Fruit fly (Drosophila melanogaster) whole organism, embryonic: Measurements from ENCODE around the gene dlt.
A peak's percentile ranks its signal among the peaks of the same experiment; 100 is the strongest.

ENCODE experiments used
- Atf3 ChIP-seq: fragments of 200-800 bp; sonication (Bioruptor generic); optimal IDR thresholded peaks from 3 replicates; lab custom pipeline; 2016; ENCODE audit warnings: missing biosample characterization, missing genetic modification characterization
- BEAF-32 ChIP-seq: fragments of 200-800 bp; sonication (Bioruptor generic); optimal IDR thresholded peaks from 3 replicates; lab custom pipeline; 2017; ENCODE audit warnings: missing biosample characterization, missing genetic modification characterization, mild to moderate bottlenecking, moderate library complexity, missing genetic modification reagents
- CG10267 ChIP-seq: fragments of 200-800 bp; sonication (Bioruptor generic); optimal IDR thresholded peaks from 2 replicates; lab custom pipeline; 2018; ENCODE audit warnings: missing biosample characterization, mild to moderate bottlenecking, missing genetic modification characterization, moderate library complexity
- CG10462 ChIP-seq: fragments of 200-800 bp; sonication (Bioruptor generic); optimal IDR thresholded peaks from 2 replicates; lab custom pipeline; 2016; ENCODE audit warnings: missing biosample characterization, missing genetic modification characterization
- CG12942 ChIP-seq: fragments of 200-800 bp; sonication (Bioruptor generic); optimal IDR thresholded peaks from 3 replicates; lab custom pipeline; 2016; ENCODE audit warnings: missing biosample characterization, missing genetic modification characterization
- CG13287 ChIP-seq: fragments of 200-800 bp; sonication (Bioruptor generic); IDR thresholded peaks from 2 replicates; pipeline ENCODE4 v1.3.6; 2022; ENCODE audit warnings: missing biosample characterization, missing genetic modification characterization; ENCODE audit not compliant: partially characterized antibody
- CG14710 ChIP-seq: fragments of 200-800 bp; sonication (Bioruptor generic); optimal IDR thresholded peaks from 3 replicates; lab custom pipeline; 2019; ENCODE audit warnings: missing biosample characterization, mild to moderate bottlenecking, missing genetic modification characterization, moderate library complexity
- CG15514 ChIP-seq: fragments of 200-800 bp; sonication (Bioruptor generic); optimal IDR thresholded peaks from 3 replicates; lab custom pipeline; 2017; ENCODE audit warnings: missing biosample characterization, missing genetic modification characterization, mild to moderate bottlenecking, moderate library complexity, missing genetic modification reagents
- CG17829 ChIP-seq: fragments of 200-800 bp; optimal IDR thresholded peaks from 2 replicates; lab custom pipeline; 2019; ENCODE audit warnings: missing biosample characterization, mild to moderate bottlenecking, missing genetic modification characterization, moderate library complexity
- CG2116 ChIP-seq: fragments of 200-800 bp; sonication (Bioruptor generic); optimal IDR thresholded peaks from 3 replicates; lab custom pipeline; 2018; ENCODE audit warnings: missing biosample characterization, mild to moderate bottlenecking, missing genetic modification characterization
- CG34224 ChIP-seq: fragments of 200-800 bp; sonication (Bioruptor generic); IDR thresholded peaks from 3 replicates; pipeline ENCODE4 v1.3.6; 2022; ENCODE audit warnings: missing biosample characterization, missing genetic modification characterization; ENCODE audit not compliant: partially characterized antibody
- CG3847 ChIP-seq: fragments of 200-800 bp; sonication (Bioruptor generic); IDR thresholded peaks from 2 replicates; pipeline ENCODE4 v1.3.6; 2022; ENCODE audit warnings: missing biosample characterization, missing genetic modification characterization
- CG43689 ChIP-seq: fragments of 200-800 bp; sonication (Bioruptor generic); IDR thresholded peaks from 2 replicates; pipeline ENCODE4 v1.3.6; 2022; ENCODE audit warnings: missing biosample characterization, missing genetic modification characterization
- CG5245 ChIP-seq: fragments of 200-800 bp; sonication (Bioruptor generic); optimal IDR thresholded peaks from 3 replicates; lab custom pipeline; 2016; ENCODE audit warnings: missing biosample characterization, missing genetic modification characterization
- CG6254 ChIP-seq: fragments of 200-800 bp; sonication (Bioruptor generic); optimal IDR thresholded peaks from 3 replicates; lab custom pipeline; 2017; ENCODE audit warnings: mild to moderate bottlenecking, missing biosample characterization, missing genetic modification reagents, missing genetic modification characterization
- CG7786 ChIP-seq: fragments of 200-800 bp; sonication (Bioruptor generic); optimal IDR thresholded peaks from 2 replicates; lab custom pipeline; 2016; ENCODE audit warnings: missing biosample characterization, missing genetic modification characterization
- CTCF ChIP-seq: fragments of 200-800 bp; sonication (Bioruptor generic); optimal IDR thresholded peaks from 2 replicates; lab custom pipeline; 2017; ENCODE audit warnings: missing biosample characterization, mild to moderate bottlenecking, missing genetic modification characterization, moderate library complexity
- Dfd ChIP-seq, 2 experiments: fragments of >200 bp; optimal IDR thresholded peaks; 2 replicates each; lab custom pipeline; 2017; ENCODE audit warnings: missing biosample characterization in 2 of 2, missing genetic modification characterization in 2 of 2
- Dll ChIP-seq: fragments of 200-800 bp; sonication (Bioruptor generic); IDR thresholded peaks from 4 replicates; pipeline ENCODE4 v1.3.6; 2022; ENCODE audit warnings: missing biosample characterization, missing genetic modification characterization; ENCODE audit not compliant: partially characterized antibody
- Dref ChIP-seq: fragments of 200-800 bp; sonication (Bioruptor generic); IDR thresholded peaks from 2 replicates; pipeline ENCODE4 v1.3.6; 2022; ENCODE audit warnings: missing biosample characterization, missing genetic modification characterization
- E2f2 ChIP-seq: fragments of 200-800 bp; sonication (Bioruptor generic); IDR thresholded peaks from 2 replicates; pipeline ENCODE4 v1.3.6; 2022; ENCODE audit warnings: missing biosample characterization, missing genetic modification characterization
- Ets97D ChIP-seq: fragments of 200-800 bp; sonication (Bioruptor generic); optimal IDR thresholded peaks from 3 replicates; lab custom pipeline; 2016; ENCODE audit warnings: missing biosample characterization, missing genetic modification characterization
- HLH4C ChIP-seq: fragments of 200-800 bp; sonication (Bioruptor generic); IDR thresholded peaks from 3 replicates; pipeline ENCODE4 v1.3.6; 2022; ENCODE audit warnings: missing biosample characterization, missing genetic modification characterization; ENCODE audit not compliant: partially characterized antibody
- HmgZ ChIP-seq: fragments of 200-800 bp; sonication (Bioruptor generic); optimal IDR thresholded peaks from 2 replicates; lab custom pipeline; 2018; ENCODE audit warnings: missing biosample characterization, mild to moderate bottlenecking, missing genetic modification characterization
- Kr ChIP-seq: fragments of 200-800 bp; sonication (Bioruptor generic); optimal IDR thresholded peaks from 2 replicates; lab custom pipeline; 2017; ENCODE audit warnings: missing biosample characterization, mild to moderate bottlenecking, missing genetic modification characterization
- MBD-R2 ChIP-seq: fragments of 200-800 bp; sonication (Bioruptor generic); IDR thresholded peaks from 2 replicates; pipeline ENCODE4 v1.3.6; 2022; ENCODE audit warnings: missing biosample characterization, missing genetic modification characterization
- Mad ChIP-seq: fragments of 200-800 bp; sonication (Bioruptor generic); optimal IDR thresholded peaks from 2 replicates; lab custom pipeline; 2016; ENCODE audit warnings: missing biosample characterization, missing genetic modification characterization
- Med ChIP-seq: fragments of 200-800 bp; sonication (Bioruptor generic); peaks from one replicate; lab custom pipeline; 2016; ENCODE audit warnings: missing biosample characterization, missing genetic modification characterization, mild to moderate bottlenecking, inconsistent platforms, moderate library complexity
- Sry-δ ChIP-seq: fragments of 200-800 bp; sonication (Bioruptor generic); optimal IDR thresholded peaks from 2 replicates; lab custom pipeline; 2016; ENCODE audit warnings: missing biosample characterization, missing genetic modification characterization
- ato ChIP-seq: fragments of 200-800 bp; sonication (Bioruptor generic); IDR thresholded peaks from 2 replicates; pipeline ENCODE4 v1.3.6; 2022; ENCODE audit warnings: missing biosample characterization, missing genetic modification characterization; ENCODE audit not compliant: partially characterized antibody
- ci ChIP-seq: fragments of 200-800 bp; sonication (Bioruptor generic); IDR thresholded peaks from 3 replicates; pipeline ENCODE4 v1.3.6; 2022; ENCODE audit warnings: missing biosample characterization, missing genetic modification characterization
- croc ChIP-seq: fragments of 200-800 bp; sonication (Bioruptor generic); conservative IDR thresholded peaks from 3 replicates; pipeline ENCODE4 v1.3.6; 2022; ENCODE audit warnings: missing biosample characterization, missing genetic modification characterization
- crp ChIP-seq, 2 experiments: fragments of 200-800 bp; sonication (Bioruptor generic); optimal IDR thresholded peaks; 2 replicates in 1 of 2; 3 replicates in 1 of 2; lab custom pipeline; 2017; ENCODE audit warnings: missing biosample characterization in 2 of 2, missing genetic modification characterization in 2 of 2, mild to moderate bottlenecking in 1 of 2, moderate library complexity in 1 of 2
- dimm ChIP-seq: fragments of 200-800 bp; sonication (Bioruptor generic); IDR thresholded peaks from 2 replicates; pipeline ENCODE4 v1.3.6; 2022; ENCODE audit warnings: missing biosample characterization, missing genetic modification characterization
- hb ChIP-seq: fragments of 200-800 bp; sonication (Bioruptor generic); IDR thresholded peaks from 3 replicates; pipeline ENCODE4 v1.3.6; 2022; ENCODE audit warnings: missing biosample characterization, missing genetic modification characterization; ENCODE audit not compliant: partially characterized antibody
- hbn ChIP-seq: fragments of 200-800 bp; sonication (Bioruptor generic); IDR thresholded peaks from 2 replicates; pipeline ENCODE4 v1.3.6; 2022; ENCODE audit warnings: missing biosample characterization, missing genetic modification characterization; ENCODE audit not compliant: partially characterized antibody
- mirr ChIP-seq: fragments of 200-800 bp; sonication (Bioruptor generic); optimal IDR thresholded peaks from 3 replicates; lab custom pipeline; 2018; ENCODE audit warnings: missing biosample characterization, mild to moderate bottlenecking, missing genetic modification characterization
- nerfin-1 ChIP-seq: fragments of 200-800 bp; sonication (Bioruptor generic); optimal IDR thresholded peaks from 3 replicates; lab custom pipeline; 2019; ENCODE audit warnings: missing biosample characterization, mild to moderate bottlenecking, missing genetic modification characterization, moderate library complexity
- odd ChIP-seq: fragments of 200-800 bp; sonication (Bioruptor generic); optimal IDR thresholded peaks from 2 replicates; lab custom pipeline; 2017; ENCODE audit warnings: missing biosample characterization, mild to moderate bottlenecking, missing genetic modification characterization
- onecut ChIP-seq: fragments of 200-800 bp; sonication (Bioruptor generic); IDR thresholded peaks from 2 replicates; pipeline ENCODE4 v1.3.6; 2022; ENCODE audit warnings: missing biosample characterization, missing genetic modification characterization
- otp ChIP-seq: fragments of 200-800 bp; sonication (Bioruptor generic); IDR thresholded peaks from 3 replicates; pipeline ENCODE4, ENCODE4 v1.3.6; 2022; ENCODE audit warnings: missing biosample characterization, missing genetic modification characterization
- prd ChIP-seq, 3 experiments: fragments of >200 bp in 2 of 3; fragments of 200-800 bp in 1 of 3; sonication (Bioruptor generic) in 1 of 3; optimal IDR thresholded peaks in 2 of 3; IDR thresholded peaks in 1 of 3; 2 replicates in 2 of 3; 3 replicates in 1 of 3; pipeline versions ENCODE4 v1.3.6 to Lab custom; 2017 to 2022; ENCODE audit warnings: missing biosample characterization in 1 of 3, missing genetic modification characterization in 1 of 3
- pzg ChIP-seq: fragments of 200-800 bp; sonication (Bioruptor generic); optimal IDR thresholded peaks from 3 replicates; lab custom pipeline; 2018; ENCODE audit warnings: missing biosample characterization, mild to moderate bottlenecking, missing genetic modification characterization, moderate library complexity
- sd ChIP-seq: fragments of 200-800 bp; sonication (Bioruptor generic); optimal IDR thresholded peaks from 3 replicates; lab custom pipeline; 2018; ENCODE audit warnings: missing biosample characterization, mild to moderate bottlenecking, missing genetic modification characterization, moderate library complexity
- slou ChIP-seq: fragments of 200-800 bp; sonication (Bioruptor generic); optimal IDR thresholded peaks from 3 replicates; lab custom pipeline; 2016; ENCODE audit warnings: missing biosample characterization, missing genetic modification characterization
- sna ChIP-seq: fragments of 200-800 bp; sonication (Bioruptor generic); IDR thresholded peaks from 2 replicates; pipeline ENCODE4 v1.3.6; 2022; ENCODE audit warnings: missing biosample characterization, missing genetic modification characterization; ENCODE audit not compliant: partially characterized antibody
- stwl ChIP-seq: fragments of 200-800 bp; sonication (Bioruptor generic); optimal IDR thresholded peaks from 3 replicates; lab custom pipeline; 2018; ENCODE audit warnings: missing biosample characterization, mild to moderate bottlenecking, missing genetic modification characterization, moderate library complexity
- trem ChIP-seq: fragments of 200-800 bp; optimal IDR thresholded peaks from 3 replicates; lab custom pipeline; 2019; ENCODE audit warnings: missing biosample characterization, mild to moderate bottlenecking, missing genetic modification characterization, moderate library complexity
- unc-4 ChIP-seq: fragments of 200-800 bp; sonication (Bioruptor generic); IDR thresholded peaks from 2 replicates; pipeline ENCODE4 v1.3.6; 2022; ENCODE audit warnings: missing biosample characterization, missing genetic modification characterization; ENCODE audit not compliant: partially characterized antibody

Gene dlt

DNA sequence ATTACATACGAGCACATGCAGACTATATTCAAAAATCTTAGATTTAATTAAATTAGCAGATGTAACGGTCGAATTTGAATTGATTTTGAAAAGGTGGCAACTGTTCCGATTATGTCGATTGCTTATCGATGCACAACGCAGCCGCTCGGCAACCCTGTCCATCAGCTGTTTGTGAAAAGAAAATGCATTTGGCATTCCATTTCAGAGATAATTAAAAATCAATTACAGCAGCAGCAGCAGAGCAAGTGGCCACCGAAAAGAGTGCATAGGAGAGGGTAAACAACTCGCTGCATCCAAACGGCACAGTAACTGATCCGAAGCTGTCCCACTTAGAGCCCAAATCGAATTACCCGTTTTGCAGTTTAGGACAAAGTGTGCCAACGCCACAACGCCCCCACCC is 3.5 kb upstream of the dlt start, which contains the start of gene Patj:
Patj (plus strand) TSS at position 155 of the 400 bp plus-strand sequence.
- TF ChIP-seq hbn (GFP tag; lab: Robert Waterston, UW) (peak; percentile 37; the same call in 1 of the 2 replicates), CG13287 (GFP tag; lab: Robert Waterston, UW) (peak; percentile 72), CG34224 (GFP tag; lab: Robert Waterston, UW) (peak; percentile 64; the same call in 2 of the 3 replicates), mirr (GFP tag; lab: Kevin White, UChicago) (no peak), MBD-R2 (GFP tag; lab: Robert Waterston, UW) (peak; percentile 97), unc-4 (GFP tag; lab: Robert Waterston, UW) (peak; percentile 55), CG10267 (peak; percentile 2), CG7786 (GFP tag; lab: Kevin White, UChicago) (no peak), Atf3 (GFP tag; lab: Kevin White, UChicago) (no peak), Dll (GFP tag; lab: Robert Waterston, UW) (peak; percentile 52; the same call in 3 of the 4 replicates), stwl (tag; lab: Kevin White, UChicago) (peak; percentile 69), CTCF (peak; percentile 49), croc (GFP tag; lab: Robert Waterston, UW) (no peak), CG17829 (tag; lab: Kevin White, UChicago) (no peak), crp (GFP tag; optimal IDR thresholded peaks at IDR 0.05; lab: Kevin White, UChicago) (peak; percentile 81 to 97), nerfin-1 (tag; lab: Kevin White, UChicago) (peak; percentile 21), Ets97D (peak; percentile 24), sd (tag; lab: Kevin White, UChicago) (peak; percentile 93), pzg (peak; percentile 83), Sry-δ (peak; percentile 48), HmgZ (tag; lab: Kevin White, UChicago) (no peak), CG3847 (GFP tag; lab: Robert Waterston, UW) (peak; percentile 66), CG2116 (GFP tag; lab: Kevin White, UChicago) (peak; percentile 67), slou (GFP tag; lab: Kevin White, UChicago) (no peak), Med (GFP tag; lab: Kevin White, UChicago) (peak; percentile 23), sna (peak; percentile 50; the same call in 1 of the 2 replicates), BEAF-32 (GFP tag; lab: Kevin White, UChicago) (peak; percentile 59), CG5245 (GFP tag; lab: Kevin White, UChicago) (no peak), HLH4C (GFP tag; lab: Robert Waterston, UW) (peak; percentile 24; the same call in 1 of the 3 replicates), CG10462 (no peak), onecut (GFP tag; lab: Robert Waterston, UW) (peak; percentile 17; the same call in 1 of the 2 replicates), Dfd (GFP tag; optimal IDR thresholded peaks at IDR 0.05; lab: Kevin White, UChicago) (no peak), E2f2 (GFP tag; lab: Robert Waterston, UW) (peak; percentile 75), CG12942 (GFP tag; lab: Kevin White, UChicago) (no peak), ci (GFP tag; lab: Robert Waterston, UW) (0 out of 3 replicates have a peak, but pooled peaks have one; percentile 32), CG6254 (GFP tag; lab: Kevin White, UChicago) (no peak), dimm (GFP tag; lab: Robert Waterston, UW) (no peak), CG43689 (GFP tag; lab: Robert Waterston, UW) (no peak), otp (peak; percentile 47), Kr (GFP tag; lab: Kevin White, UChicago) (no peak), trem (tag; lab: Kevin White, UChicago) (peak; percentile 68), ato (GFP tag; lab: Robert Waterston, UW) (no peak), CG15514 (peak; percentile 85), Dref (peak; percentile 79), hb (GFP tag; lab: Robert Waterston, UW) (no peak), Mad (GFP tag; lab: Kevin White, UChicago) (no peak), prd (optimal IDR thresholded peaks at IDR 0.05; lab: Kevin White, UChicago) (no peak), prd (GFP tag; IDR thresholded peaks at IDR 0.05; lab: Robert Waterston, UW) (no peak), CG14710 (peak; percentile 53), odd (GFP tag; lab: Kevin White, UChicago) (no peak)
